Fruit fly (Drosophila melanogaster) Kc167 (cell line): Measurements from ENCODE around the gene CG9733.

Source experiments
- Myc ChIP-seq: fragments of >200 bp; optimal IDR thresholded peaks from 2 replicates; lab custom pipeline; 2017; ENCODE audit warnings: missing external identifiers
- Sin3A ChIP-seq: fragments of >200 bp; optimal IDR thresholded peaks from 2 replicates; lab custom pipeline; 2018; ENCODE audit warnings: missing external identifiers
- h ChIP-seq: fragments of >200 bp; optimal IDR thresholded peaks from 3 replicates; lab custom pipeline; 2018; ENCODE audit warnings: missing external identifiers
- insv ChIP-seq: fragments of >200 bp; optimal IDR thresholded peaks from 3 replicates; lab custom pipeline; 2018; ENCODE audit warnings: missing external identifiers
- psq ChIP-seq: fragments of >200 bp; optimal IDR thresholded peaks from 2 replicates; lab custom pipeline; 2017; ENCODE audit warnings: missing external identifiers

DNA sequence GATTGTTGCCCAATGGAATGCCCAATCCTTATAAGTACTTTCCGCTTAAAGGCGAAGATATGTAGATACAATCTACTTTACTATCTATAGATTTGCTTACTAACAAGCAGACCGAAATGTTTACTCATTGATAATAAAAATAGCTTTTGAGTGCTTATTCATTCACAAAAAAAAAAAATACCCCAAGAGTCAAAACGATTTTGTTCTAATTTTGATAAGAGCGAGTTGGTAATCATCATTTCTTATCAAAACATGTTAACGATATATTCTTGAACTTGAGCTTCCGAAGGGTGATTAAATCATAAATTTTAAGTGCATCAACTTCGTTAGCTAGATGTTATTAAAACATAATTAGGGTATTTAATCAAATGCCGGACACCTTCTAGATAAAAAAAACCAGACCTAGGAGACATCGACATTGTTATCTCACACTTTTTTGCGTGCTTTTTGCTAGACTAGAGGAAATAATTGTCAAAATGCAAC, 4.0 kb upstream of the CG9733 start, which contains the start of gene CG9682:
- TF ChIP-seq h (lab: Kevin White, UChicago), result no peak
- TF ChIP-seq insv, result no peak
- TF ChIP-seq Sin3A, result no peak
- no peak for TF ChIP-seq psq (lab: Kevin White, UChicago)
- no peak for TF ChIP-seq Myc (lab: Kevin White, UChicago)
